Worm (Caenorhabditis elegans) whole organism, mixed stage, embryonic: ENCODE data around the gene orc-1.

Source experiments
- M03D4.4 ChIP-seq: sonication (generic microtip); optimal IDR thresholded peaks from 2 replicates; lab custom pipeline; 2017; ENCODE audit warnings: mild to moderate bottlenecking, missing genetic modification characterization, missing compliant biosample characterization
- bed-3 ChIP-seq: fragments of 200-800 bp; sonication (Bioruptor generic); optimal IDR thresholded peaks from 3 replicates; lab custom pipeline; 2018; ENCODE audit warnings: mild to moderate bottlenecking, missing genetic modification characterization, moderate library complexity, missing compliant biosample characterization
- blmp-1 ChIP-seq: fragments of 150-350 bp; optimal IDR thresholded peaks from 2 replicates; lab custom pipeline; 2014; ENCODE audit warnings: missing biosample characterization, missing genetic modification characterization
- ceh-39 ChIP-seq: fragments of 150-350 bp; optimal IDR thresholded peaks from 2 replicates; lab custom pipeline; 2014; ENCODE audit warnings: missing biosample characterization, missing genetic modification characterization
- ceh-43 ChIP-seq: fragments of 200-800 bp; sonication (Bioruptor generic); optimal IDR thresholded peaks from 2 replicates; lab custom pipeline; 2018; ENCODE audit warnings: mild to moderate bottlenecking, missing genetic modification characterization, moderate library complexity, missing compliant biosample characterization
- ceh-83 ChIP-seq: fragments of 200-800 bp; sonication (Bioruptor generic); optimal IDR thresholded peaks from 2 replicates; lab custom pipeline; 2018; ENCODE audit warnings: mild to moderate bottlenecking, missing genetic modification characterization, missing compliant biosample characterization
- ces-1 ChIP-seq: fragments of 150-350 bp; optimal IDR thresholded peaks from 2 replicates; lab custom pipeline; 2014; ENCODE audit warnings: missing biosample characterization, missing genetic modification reagents, missing genetic modification characterization
- cnd-1 ChIP-seq: fragments of 200-800 bp; sonication (Bioruptor generic); optimal IDR thresholded peaks from 2 replicates; lab custom pipeline; 2018; ENCODE audit warnings: mild to moderate bottlenecking, missing genetic modification characterization, missing compliant biosample characterization
- drap-1 ChIP-seq: fragments of 200-800 bp; sonication (Bioruptor generic); optimal IDR thresholded peaks from 3 replicates; lab custom pipeline; 2018; ENCODE audit warnings: mild to moderate bottlenecking, missing genetic modification characterization, missing compliant biosample characterization
- elt-1 ChIP-seq: sonication (generic microtip); optimal IDR thresholded peaks from 2 replicates; lab custom pipeline; 2017; ENCODE audit warnings: missing genetic modification characterization, mild to moderate bottlenecking, missing compliant biosample characterization, antibody characterized with exemption, moderate library complexity, borderline replicate concordance; ENCODE audit not compliant: insufficient read depth
- elt-3 ChIP-seq: fragments of 150-350 bp; optimal IDR thresholded peaks from 2 replicates; lab custom pipeline; 2014; ENCODE audit warnings: missing biosample characterization, missing genetic modification characterization
- flh-1 ChIP-seq: fragments of 200-800 bp; sonication (Bioruptor generic); optimal IDR thresholded peaks from 2 replicates; lab custom pipeline; 2018; ENCODE audit warnings: mild to moderate bottlenecking, missing genetic modification characterization, moderate library complexity, missing compliant biosample characterization
- ham-2 ChIP-seq: fragments of 200-800 bp; sonication (Bioruptor generic); optimal IDR thresholded peaks from 2 replicates; lab custom pipeline; 2018; ENCODE audit warnings: mild to moderate bottlenecking, missing genetic modification characterization, missing compliant biosample characterization
- hlh-1 ChIP-seq: fragments of 150-350 bp; optimal IDR thresholded peaks from 2 replicates; lab custom pipeline; 2014; ENCODE audit warnings: missing biosample characterization, missing genetic modification reagents, missing genetic modification characterization
- lin-13 ChIP-seq: fragments of 150-350 bp; optimal IDR thresholded peaks from 2 replicates; lab custom pipeline; 2014; ENCODE audit warnings: missing biosample characterization, missing genetic modification characterization
- lin-32 ChIP-seq: fragments of 200-800 bp; sonication (Bioruptor generic); optimal IDR thresholded peaks from 2 replicates; lab custom pipeline; 2018; ENCODE audit warnings: mild to moderate bottlenecking, missing genetic modification characterization, missing compliant biosample characterization
- lsy-2 ChIP-seq: fragments of 150-350 bp; optimal IDR thresholded peaks from 2 replicates; lab custom pipeline; 2014; ENCODE audit warnings: missing biosample characterization, missing genetic modification characterization
- mab-5 ChIP-seq: fragments of 150-350 bp; optimal IDR thresholded peaks from 2 replicates; lab custom pipeline; 2014; ENCODE audit warnings: missing biosample characterization, missing genetic modification characterization
- mep-1 ChIP-seq: fragments of 150-350 bp; optimal IDR thresholded peaks from 2 replicates; lab custom pipeline; 2017; ENCODE audit warnings: missing biosample characterization, missing genetic modification reagents, missing genetic modification characterization, inconsistent platforms
- mls-2 ChIP-seq: sonication (generic microtip); optimal IDR thresholded peaks from 2 replicates; lab custom pipeline; 2016; ENCODE audit warnings: mild to moderate bottlenecking, missing genetic modification characterization, moderate library complexity, missing compliant biosample characterization
- nhr-12 ChIP-seq: fragments of 150-350 bp; optimal IDR thresholded peaks from 2 replicates; lab custom pipeline; 2014; ENCODE audit warnings: missing biosample characterization, missing genetic modification characterization
- nhr-2 ChIP-seq: fragments of 150-350 bp; optimal IDR thresholded peaks from 2 replicates; lab custom pipeline; 2014; ENCODE audit warnings: missing biosample characterization, missing genetic modification characterization
- nhr-237 ChIP-seq: fragments of 150-350 bp; optimal IDR thresholded peaks from 2 replicates; lab custom pipeline; 2014; ENCODE audit warnings: missing biosample characterization, missing genetic modification characterization
- nhr-28 ChIP-seq: fragments of 150-350 bp; optimal IDR thresholded peaks from 2 replicates; lab custom pipeline; 2014; ENCODE audit warnings: missing biosample characterization, missing genetic modification characterization
- nhr-76 ChIP-seq: sonication (generic microtip); optimal IDR thresholded peaks from 2 replicates; lab custom pipeline; 2017; ENCODE audit warnings: missing biosample characterization, missing genetic modification characterization
- pha-4 ChIP-seq: fragments of 150-350 bp; optimal IDR thresholded peaks from 2 replicates; lab custom pipeline; 2018; ENCODE audit warnings: missing biosample characterization, missing genetic modification reagents, missing genetic modification characterization
- sem-2 ChIP-seq: fragments of 200-800 bp; sonication (Bioruptor generic); optimal IDR thresholded peaks from 2 replicates; lab custom pipeline; 2018; ENCODE audit warnings: mild to moderate bottlenecking, missing genetic modification characterization, missing compliant biosample characterization
- snpc-4 ChIP-seq: fragments of 150-350 bp; optimal IDR thresholded peaks from 2 replicates; lab custom pipeline; 2014; ENCODE audit warnings: missing biosample characterization, missing genetic modification characterization
- sptf-1 ChIP-seq: sonication (generic microtip); optimal IDR thresholded peaks from 2 replicates; lab custom pipeline; 2017; ENCODE audit warnings: mild to moderate bottlenecking, missing genetic modification characterization, moderate library complexity, missing compliant biosample characterization
- unc-120 ChIP-seq: sonication (generic microtip); optimal IDR thresholded peaks from 2 replicates; lab custom pipeline; 2017; ENCODE audit warnings: missing genetic modification characterization, missing compliant biosample characterization; ENCODE audit not compliant: poor library complexity, severe bottlenecking
- unc-39 ChIP-seq: fragments of 150-350 bp; optimal IDR thresholded peaks from 2 replicates; lab custom pipeline; 2014; ENCODE audit warnings: missing biosample characterization, missing genetic modification characterization
- unc-62 ChIP-seq: fragments of 150-350 bp; optimal IDR thresholded peaks from 2 replicates; lab custom pipeline; 2014; ENCODE audit warnings: missing biosample characterization, missing genetic modification reagents, missing genetic modification characterization
- zip-8 ChIP-seq: fragments of 150-350 bp; optimal IDR thresholded peaks from 2 replicates; lab custom pipeline; 2014; ENCODE audit warnings: missing biosample characterization, missing genetic modification characterization
- ztf-11 ChIP-seq: fragments of 150-350 bp; optimal IDR thresholded peaks from 2 replicates; lab custom pipeline; 2014; ENCODE audit warnings: missing biosample characterization, missing genetic modification characterization

Gene orc-1

DNA sequence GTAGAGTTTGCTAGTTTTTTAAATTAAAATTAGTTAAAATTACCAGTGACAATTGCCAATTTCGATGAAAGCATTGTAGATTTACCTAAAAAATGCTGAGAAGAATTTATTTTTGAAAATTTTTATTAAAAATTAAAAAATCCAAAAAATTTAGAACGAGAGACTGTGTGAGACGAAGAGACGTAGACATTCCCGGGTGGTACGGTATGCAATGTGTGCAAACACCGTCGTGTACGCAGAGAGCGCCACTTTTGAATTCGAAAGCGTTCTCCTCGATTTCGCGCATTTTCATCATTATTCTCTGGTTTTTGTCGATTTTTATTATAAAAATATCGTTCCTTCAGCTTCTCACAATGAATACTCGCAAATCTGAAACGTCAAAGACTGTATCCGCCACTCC lies at the start of gene orc-1, which contains the start of gene dhs-11:
Gene orc-1, plus strand, starts transcription at position 349 of the 400 bp plus-strand sequence.
Gene dhs-11, minus strand, starts transcription at position 85 of the 400 bp plus-strand sequence.
- TF ChIP-seq lin-13 (tag; lab: Kevin White, UChicago) (peak; percentile 15), cnd-1 (tag; lab: Kevin White, UChicago) (no peak), mls-2 (no peak), pha-4 (no peak), nhr-76 (tag; lab: Kevin White, UChicago) (no peak), drap-1 (GFP tag; lab: Kevin White, UChicago) (no peak), ztf-11 (no peak), sem-2 (GFP tag; lab: Kevin White, UChicago) (no peak), mep-1 (peak; percentile 58), elt-3 (tag; lab: Kevin White, UChicago) (no peak), zip-8 (tag; lab: Kevin White, UChicago) (no peak), nhr-2 (tag; lab: Kevin White, UChicago) (no peak), lsy-2 (tag; lab: Kevin White, UChicago) (peak; percentile 97), sptf-1 (tag; lab: Kevin White, UChicago) (peak; percentile 25), unc-39 (tag; lab: Kevin White, UChicago) (no peak), M03D4.4 (tag; lab: Kevin White, UChicago) (no peak), nhr-237 (tag; lab: Kevin White, UChicago) (no peak), snpc-4 (no peak), flh-1 (GFP tag; lab: Kevin White, UChicago) (no peak), ceh-43 (GFP tag; lab: Kevin White, UChicago) (no peak), ceh-39 (tag; lab: Kevin White, UChicago) (no peak), unc-62 (no peak), lin-32 (GFP tag; lab: Kevin White, UChicago) (no peak), ceh-83 (GFP tag; lab: Kevin White, UChicago) (no peak)

DNA sequence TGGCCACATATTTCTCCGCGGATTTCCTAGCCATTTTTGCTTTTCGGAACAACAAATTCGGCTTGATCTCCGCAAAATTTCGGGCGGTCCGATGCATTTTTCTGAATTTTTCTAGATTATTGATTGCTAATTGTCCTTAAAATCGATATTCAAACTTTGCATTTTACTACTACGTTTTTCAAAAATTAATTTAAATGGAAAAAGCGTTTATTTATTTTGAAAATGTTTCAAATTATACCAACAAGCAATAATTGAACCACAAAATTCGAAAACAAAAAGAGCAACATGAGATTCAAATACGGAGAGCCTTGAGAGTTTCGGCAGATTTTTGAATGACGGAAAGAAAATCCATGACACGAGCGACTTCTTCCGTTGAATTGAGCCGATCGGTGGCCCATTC lies 47.9 kb upstream of the orc-1 start, which contains the start of gene Y45F3A.9:
Gene Y45F3A.9, minus strand, starts transcription at position 101 of the 400 bp plus-strand sequence.
- TF ChIP-seq ham-2 (GFP tag; lab: Kevin White, UChicago): no peak
- TF ChIP-seq unc-120: no peak
- TF ChIP-seq sptf-1 (tag; lab: Kevin White, UChicago): no peak
- no peak for TF ChIP-seq blmp-1 (tag; lab: Kevin White, UChicago)
- TF ChIP-seq ceh-83 (GFP tag; lab: Kevin White, UChicago): no peak
- TF ChIP-seq lin-32 (GFP tag; lab: Kevin White, UChicago): no peak
- no peak for TF ChIP-seq nhr-2 (tag; lab: Kevin White, UChicago)
- no peak for TF ChIP-seq elt-1
- TF ChIP-seq unc-39 (tag; lab: Kevin White, UChicago): no peak
- TF ChIP-seq mls-2: no peak
- TF ChIP-seq mep-1: no peak
- TF ChIP-seq M03D4.4 (tag; lab: Kevin White, UChicago): no peak
- no peak for TF ChIP-seq unc-62
- TF ChIP-seq cnd-1 (tag; lab: Kevin White, UChicago): no peak
- no peak for TF ChIP-seq nhr-12 (tag; lab: Kevin White, UChicago)
- TF ChIP-seq sem-2 (GFP tag; lab: Kevin White, UChicago): no peak

DNA sequence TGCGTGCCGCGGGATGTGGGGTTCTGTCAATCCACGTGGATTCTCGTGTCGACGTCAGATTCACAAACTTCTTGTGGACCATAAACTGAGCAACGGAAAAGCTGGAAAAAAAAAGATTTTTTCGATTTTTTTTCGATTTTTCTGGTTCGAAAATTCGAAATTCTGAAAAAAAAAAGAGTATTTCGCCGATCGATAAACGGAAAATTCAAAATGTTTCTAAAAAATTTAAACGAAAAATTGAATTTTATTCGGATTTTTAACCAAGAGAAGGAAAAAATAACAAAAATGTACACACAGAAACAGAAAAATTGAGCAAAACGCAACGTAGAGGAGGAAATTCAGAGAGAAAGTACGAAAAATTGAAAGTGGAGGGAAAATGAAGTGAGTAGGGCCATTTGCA lies 46.5 kb upstream of the orc-1 start, which contains the start of gene Y39A1A.3:
Gene Y39A1A.3, minus strand, starts transcription at position 101 of the 400 bp plus-strand sequence.
- TF ChIP-seq bed-3: no peak
- no peak for TF ChIP-seq elt-1
- no peak for TF ChIP-seq lsy-2 (tag; lab: Kevin White, UChicago)
- TF ChIP-seq ces-1 (GFP tag; lab: Kevin White, UChicago): no peak
- TF ChIP-seq nhr-12 (tag; lab: Kevin White, UChicago): no peak
- TF ChIP-seq nhr-28: no peak
- no peak for TF ChIP-seq elt-3 (tag; lab: Kevin White, UChicago)
- TF ChIP-seq ceh-39 (tag; lab: Kevin White, UChicago): no peak
- no peak for TF ChIP-seq ztf-11
- no peak for TF ChIP-seq ceh-43 (GFP tag; lab: Kevin White, UChicago)
- TF ChIP-seq mep-1: no peak
- TF ChIP-seq flh-1 (GFP tag; lab: Kevin White, UChicago): no peak
- TF ChIP-seq snpc-4: no peak
- TF ChIP-seq cnd-1 (tag; lab: Kevin White, UChicago): no peak
- no peak for TF ChIP-seq unc-120
- no peak for TF ChIP-seq sem-2 (GFP tag; lab: Kevin White, UChicago)
- TF ChIP-seq unc-62: no peak

DNA sequence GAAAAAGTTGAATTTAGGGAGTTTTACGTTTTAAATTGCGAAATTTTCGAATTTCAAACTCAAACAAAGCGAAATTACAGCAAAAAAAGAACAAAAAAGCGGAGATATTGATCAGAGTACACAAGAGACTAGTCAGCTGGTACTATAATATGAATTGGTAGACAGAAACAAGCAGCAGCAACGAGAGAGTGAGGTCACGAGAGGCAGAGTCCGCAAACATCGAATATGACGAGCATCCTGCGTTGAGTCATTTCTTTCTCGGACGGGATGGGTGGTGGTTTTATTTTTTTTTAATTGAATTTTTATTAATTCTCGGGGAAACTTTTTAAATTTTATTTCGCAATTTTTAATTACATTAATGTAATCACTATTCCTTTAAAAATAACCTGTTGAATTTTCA lies 43.2 kb upstream of the orc-1 start:
- TF ChIP-seq lsy-2 (tag; lab: Kevin White, UChicago): peak; percentile 58
- TF ChIP-seq M03D4.4 (tag; lab: Kevin White, UChicago): no peak
- no peak for TF ChIP-seq cnd-1 (tag; lab: Kevin White, UChicago)
- peak; percentile 51 for TF ChIP-seq pha-4
- TF ChIP-seq elt-3 (tag; lab: Kevin White, UChicago): no peak
- no peak for TF ChIP-seq unc-39 (tag; lab: Kevin White, UChicago)
- TF ChIP-seq hlh-1 (tag; lab: Kevin White, UChicago): no peak
- no peak for TF ChIP-seq ztf-11
- TF ChIP-seq ceh-39 (tag; lab: Kevin White, UChicago): no peak
- peak; percentile 64 for TF ChIP-seq mep-1
- no peak for TF ChIP-seq bed-3
- no peak for TF ChIP-seq sptf-1 (tag; lab: Kevin White, UChicago)
- no peak for TF ChIP-seq mab-5 (tag; lab: Kevin White, UChicago)
- TF ChIP-seq nhr-2 (tag; lab: Kevin White, UChicago): no peak
- TF ChIP-seq ces-1 (GFP tag; lab: Kevin White, UChicago): peak; percentile 54
- TF ChIP-seq snpc-4: no peak
- no peak for TF ChIP-seq ceh-83 (GFP tag; lab: Kevin White, UChicago)
- no peak for TF ChIP-seq ceh-43 (GFP tag; lab: Kevin White, UChicago)
- peak; percentile 36 for TF ChIP-seq lin-13 (tag; lab: Kevin White, UChicago)
- no peak for TF ChIP-seq nhr-76 (tag; lab: Kevin White, UChicago)
- TF ChIP-seq nhr-237 (tag; lab: Kevin White, UChicago): peak; percentile 15
- TF ChIP-seq nhr-28: no peak
- TF ChIP-seq, all 35 proteins: peak for 6
